Fruit fly (Drosophila melanogaster) whole organism, embryonic: ENCODE data around the gene Rab30.

Experiments used
- CG10543 ChIP-seq: fragments of 200-800 bp; sonication (Bioruptor generic); optimal IDR thresholded peaks from 3 replicates; lab custom pipeline; 2017; ENCODE audit warnings: missing biosample characterization, mild to moderate bottlenecking, missing genetic modification characterization, moderate library complexity
- CG11504 ChIP-seq: fragments of 200-800 bp; sonication (Bioruptor generic); optimal IDR thresholded peaks from 3 replicates; lab custom pipeline; 2019; ENCODE audit warnings: missing biosample characterization, mild to moderate bottlenecking, missing genetic modification characterization, moderate library complexity
- CG12391 ChIP-seq: fragments of 200-800 bp; sonication (Bioruptor generic); optimal IDR thresholded peaks from 3 replicates; lab custom pipeline; 2018; ENCODE audit warnings: missing biosample characterization, mild to moderate bottlenecking, missing genetic modification characterization, moderate library complexity
- CG1603 ChIP-seq: fragments of 200-800 bp; sonication (Bioruptor generic); optimal IDR thresholded peaks from 2 replicates; lab custom pipeline; 2019; ENCODE audit warnings: missing biosample characterization, mild to moderate bottlenecking, missing genetic modification characterization, moderate library complexity
- CG17328 ChIP-seq: fragments of 200-800 bp; sonication (Bioruptor generic); IDR thresholded peaks from 2 replicates; pipeline ENCODE4 v1.3.6; 2022; ENCODE audit warnings: missing biosample characterization, missing genetic modification characterization
- CG17361 ChIP-seq: fragments of 200-800 bp; sonication (Bioruptor generic); IDR thresholded peaks from 3 replicates; pipeline ENCODE4 v1.3.6; 2022; ENCODE audit warnings: missing biosample characterization, missing genetic modification characterization
- CG1832 ChIP-seq: fragments of 200-800 bp; sonication (Bioruptor generic); optimal IDR thresholded peaks from 2 replicates; lab custom pipeline; 2017; ENCODE audit warnings: missing biosample characterization, mild to moderate bottlenecking, missing genetic modification characterization, inconsistent platforms
- CG18599 ChIP-seq: fragments of 200-800 bp; sonication (Bioruptor generic); optimal IDR thresholded peaks from 3 replicates; lab custom pipeline; 2017; ENCODE audit warnings: missing biosample characterization, missing genetic modification characterization, mild to moderate bottlenecking, moderate library complexity, missing genetic modification reagents
- CG2202 ChIP-seq: fragments of 200-800 bp; sonication (Bioruptor generic); optimal IDR thresholded peaks from 2 replicates; lab custom pipeline; 2018; ENCODE audit warnings: missing biosample characterization, mild to moderate bottlenecking, missing genetic modification characterization
- CG2712 ChIP-seq: fragments of 200-800 bp; optimal IDR thresholded peaks from 3 replicates; lab custom pipeline; 2019; ENCODE audit warnings: missing biosample characterization, mild to moderate bottlenecking, missing genetic modification characterization, moderate library complexity
- CG32767 ChIP-seq: fragments of 200-800 bp; sonication (Bioruptor generic); IDR thresholded peaks from 2 replicates; pipeline ENCODE4 v1.3.6; 2022; ENCODE audit warnings: missing biosample characterization, missing genetic modification characterization
- CG3281 ChIP-seq: fragments of 200-800 bp; sonication (Bioruptor generic); optimal IDR thresholded peaks from 3 replicates; lab custom pipeline; 2017; ENCODE audit warnings: missing biosample characterization, mild to moderate bottlenecking, missing genetic modification characterization
- CG4404 ChIP-seq: fragments of 200-800 bp; sonication (Bioruptor generic); IDR thresholded peaks from 2 replicates; pipeline ENCODE4 v1.3.6; 2022; ENCODE audit warnings: missing biosample characterization, missing genetic modification characterization
- CG6854 ChIP-seq: fragments of 200-800 bp; sonication (Bioruptor generic); optimal IDR thresholded peaks from 3 replicates; lab custom pipeline; 2017; ENCODE audit warnings: missing biosample characterization, mild to moderate bottlenecking, missing genetic modification characterization
- CG7357 ChIP-seq: fragments of 200-800 bp; sonication (Bioruptor generic); IDR thresholded peaks from 3 replicates; pipeline ENCODE4 v1.3.6; 2022; ENCODE audit warnings: missing biosample characterization, missing genetic modification characterization
- Drgx ChIP-seq: fragments of 200-800 bp; sonication (Bioruptor generic); IDR thresholded peaks from 2 replicates; pipeline ENCODE4 v1.3.6; 2022; ENCODE audit warnings: missing biosample characterization, missing genetic modification characterization
- H15 ChIP-seq: fragments of 200-800 bp; sonication (Bioruptor generic); IDR thresholded peaks from 3 replicates; pipeline ENCODE4 v1.3.6; 2022; ENCODE audit warnings: missing biosample characterization, missing genetic modification characterization
- MTF-1 ChIP-seq: fragments of 200-800 bp; sonication (Bioruptor generic); optimal IDR thresholded peaks from 2 replicates; lab custom pipeline; 2018; ENCODE audit warnings: missing biosample characterization, mild to moderate bottlenecking, missing genetic modification characterization, borderline replicate concordance
- Med ChIP-seq: fragments of 200-800 bp; sonication (Bioruptor generic); peaks from one replicate; lab custom pipeline; 2016; ENCODE audit warnings: missing biosample characterization, missing genetic modification characterization, mild to moderate bottlenecking, inconsistent platforms, moderate library complexity
- Sox102F ChIP-seq: fragments of 200-800 bp; sonication (Bioruptor generic); optimal IDR thresholded peaks from 2 replicates; lab custom pipeline; 2018; ENCODE audit warnings: missing biosample characterization, mild to moderate bottlenecking, missing genetic modification characterization, moderate library complexity
- Xbp1 ChIP-seq: fragments of 200-800 bp; sonication (Bioruptor generic); optimal IDR thresholded peaks from 3 replicates; lab custom pipeline; 2016; ENCODE audit warnings: missing biosample characterization, mild to moderate bottlenecking, missing genetic modification characterization
- Xrp1 ChIP-seq: fragments of 200-800 bp; sonication (Bioruptor generic); IDR thresholded peaks from 2 replicates; pipeline ENCODE4 v1.3.6; 2022; ENCODE audit warnings: missing biosample characterization, missing genetic modification characterization
- ara ChIP-seq: fragments of 200-800 bp; sonication (Bioruptor generic); IDR thresholded peaks from 2 replicates; pipeline ENCODE4 v1.3.6; 2022; ENCODE audit warnings: missing biosample characterization, missing genetic modification characterization
- bsh ChIP-seq, 2 experiments: fragments of 200-800 bp; sonication (Bioruptor generic); optimal IDR thresholded peaks; 2 replicates each; lab custom pipeline; 2017 to 2018; ENCODE audit warnings: mild to moderate bottlenecking in 2 of 2, missing biosample characterization in 2 of 2, missing genetic modification characterization in 2 of 2, moderate library complexity in 1 of 2
- dmrt11E ChIP-seq: fragments of 200-800 bp; sonication (Bioruptor generic); optimal IDR thresholded peaks from 3 replicates; lab custom pipeline; 2018; ENCODE audit warnings: missing biosample characterization, mild to moderate bottlenecking, missing genetic modification characterization, moderate library complexity
- dpn ChIP-seq, 2 experiments: fragments of 200-800 bp; sonication (Bioruptor generic); optimal IDR thresholded peaks; 3 replicates each; lab custom pipeline; 2016; ENCODE audit warnings: missing biosample characterization in 2 of 2, missing genetic modification characterization in 2 of 2
- ewg ChIP-seq: fragments of 200-800 bp; sonication (Bioruptor generic); optimal IDR thresholded peaks from 3 replicates; lab custom pipeline; 2017; ENCODE audit warnings: mild to moderate bottlenecking, missing biosample characterization, missing genetic modification reagents, missing genetic modification characterization
- gem ChIP-seq: fragments of 200-800 bp; sonication (Bioruptor generic); optimal IDR thresholded peaks from 2 replicates; lab custom pipeline; 2019; ENCODE audit warnings: missing biosample characterization, mild to moderate bottlenecking, missing genetic modification characterization, moderate library complexity
- gsb ChIP-seq: fragments of 200-800 bp; sonication (Bioruptor generic); IDR thresholded peaks from 2 replicates; pipeline ENCODE4 v1.3.6; 2022; ENCODE audit warnings: missing biosample characterization, missing genetic modification characterization
- gsb-n ChIP-seq: fragments of 200-800 bp; sonication (Bioruptor generic); optimal IDR thresholded peaks from 3 replicates; lab custom pipeline; 2018; ENCODE audit warnings: missing biosample characterization, mild to moderate bottlenecking, missing genetic modification characterization
- jing ChIP-seq: fragments of 200-800 bp; sonication (Bioruptor generic); optimal IDR thresholded peaks from 2 replicates; lab custom pipeline; 2018; ENCODE audit warnings: missing biosample characterization, mild to moderate bottlenecking, missing genetic modification characterization
- kni ChIP-seq: fragments of 200-800 bp; sonication (Bioruptor generic); optimal IDR thresholded peaks from 3 replicates; lab custom pipeline; 2017; ENCODE audit warnings: mild to moderate bottlenecking, missing biosample characterization, missing genetic modification reagents, missing genetic modification characterization
- nom ChIP-seq: fragments of 200-800 bp; sonication (Bioruptor generic); optimal IDR thresholded peaks from 2 replicates; lab custom pipeline; 2017; ENCODE audit warnings: missing biosample characterization, missing genetic modification characterization, mild to moderate bottlenecking, moderate library complexity, missing genetic modification reagents
- pan ChIP-seq, 4 experiments: fragments of >200 bp in 3 of 4; fragments of 200-800 bp in 1 of 4; sonication (Bioruptor generic) in 1 of 4; optimal IDR thresholded peaks in 3 of 4; IDR thresholded peaks in 1 of 4; 2 replicates each; pipeline versions ENCODE4 v1.3.6 to Lab custom; 2017 to 2022; ENCODE audit warnings: missing biosample characterization in 2 of 4, missing genetic modification characterization in 2 of 4, mixed read lengths in 1 of 4
- row ChIP-seq: fragments of 200-800 bp; sonication (Bioruptor generic); IDR thresholded peaks from 3 replicates; pipeline ENCODE4 v1.3.6; 2022; ENCODE audit warnings: missing biosample characterization, missing genetic modification characterization
- sens ChIP-seq: fragments of 200-800 bp; sonication (Bioruptor generic); peaks from one replicate; lab custom pipeline; 2016; ENCODE audit warnings: missing biosample characterization, missing genetic modification characterization
- slbo ChIP-seq: fragments of 200-800 bp; sonication (Bioruptor generic); IDR thresholded peaks from 2 replicates; pipeline ENCODE4 v1.3.6; 2022; ENCODE audit warnings: missing biosample characterization, missing genetic modification characterization
- twi ChIP-seq: fragments of 200-800 bp; optimal IDR thresholded peaks from 2 replicates; lab custom pipeline; 2019; ENCODE audit warnings: missing biosample characterization, mild to moderate bottlenecking, missing genetic modification characterization, moderate library complexity
- yki ChIP-seq: fragments of >200 bp; optimal IDR thresholded peaks from 3 replicates; lab custom pipeline; 2018
- zfh1 ChIP-seq: fragments of 200-800 bp; sonication (Bioruptor generic); IDR thresholded peaks from 3 replicates; pipeline ENCODE4 v1.3.6; 2022; ENCODE audit warnings: missing biosample characterization, missing genetic modification characterization

Rab30 gene

dm6 chr2L:7076055-7076700 lies 43.8 kb upstream of the Rab30 start:
- peak; percentile 16 for TF ChIP-seq CG18599 (GFP tag; lab: Kevin White, UChicago)
- TF ChIP-seq CG32767 (GFP tag; lab: Robert Waterston, UW), result no peak
- no peak for TF ChIP-seq yki (lab: Kevin White, UChicago)
- TF ChIP-seq nom (GFP tag; lab: Kevin White, UChicago), result peak; percentile 80
- TF ChIP-seq jing (GFP tag; lab: Kevin White, UChicago), result no peak
- TF ChIP-seq CG3281 (GFP tag; lab: Kevin White, UChicago), result no peak
- peak; percentile 18 for TF ChIP-seq CG2712 (tag; lab: Kevin White, UChicago)
- TF ChIP-seq dmrt11E, result peak; percentile 25
- TF ChIP-seq twi (tag; lab: Kevin White, UChicago), result no peak
- TF ChIP-seq gsb (GFP tag; lab: Robert Waterston, UW), result no peak
- 0 out of 3 replicates have a peak, but pooled peaks have one; percentile 35 for TF ChIP-seq zfh1
- TF ChIP-seq pan (optimal IDR thresholded peaks at IDR 0.05; lab: Kevin White, UChicago), result no peak
- TF ChIP-seq pan (GFP tag; optimal IDR thresholded peaks at IDR 0.05 in 1 of 2, IDR thresholded peaks at IDR 0.05 in 1 of 2), result peak in 1 of 2 experiments; percentile 24
- TF ChIP-seq row (GFP tag; lab: Robert Waterston, UW), result 0 out of 3 replicates have a peak, but pooled peaks have one; percentile 34
- TF ChIP-seq CG6854 (GFP tag; lab: Kevin White, UChicago), result no peak
- TF ChIP-seq slbo (GFP tag; lab: Robert Waterston, UW), result peak; percentile 45
- no peak for TF ChIP-seq gsb-n (tag; lab: Kevin White, UChicago)
- peak; percentile 55 for TF ChIP-seq Med (GFP tag; lab: Kevin White, UChicago)
- peak; percentile 34 for TF ChIP-seq gem
- no peak for TF ChIP-seq H15 (GFP tag; lab: Robert Waterston, UW)
- no peak for TF ChIP-seq ewg
- TF ChIP-seq CG12391 (tag; lab: Kevin White, UChicago), result peak; percentile 15
- TF ChIP-seq CG17361 (GFP tag; lab: Robert Waterston, UW), result no peak
- TF ChIP-seq MTF-1 (GFP tag; lab: Kevin White, UChicago), result no peak
- no peak for TF ChIP-seq ara (GFP tag; lab: Robert Waterston, UW)
- 0 out of 2 replicates have a peak, but pooled peaks have one; percentile 37 for TF ChIP-seq CG17328
- peak; percentile 2 for TF ChIP-seq Xbp1 (GFP tag; lab: Kevin White, UChicago)
- TF ChIP-seq CG4404, result 0 out of 2 replicates have a peak, but pooled peaks have one; percentile 11
- TF ChIP-seq sens, result peak; percentile 75
- peak; percentile 10 for TF ChIP-seq Sox102F (GFP tag; lab: Kevin White, UChicago)
- TF ChIP-seq CG10543, result no peak
- TF ChIP-seq kni (GFP tag; lab: Kevin White, UChicago), result no peak
- TF ChIP-seq Xrp1 (GFP tag; lab: Robert Waterston, UW), result peak; percentile 42; the same call in 1 of the 2 replicates
- no peak for TF ChIP-seq CG7357 (GFP tag; lab: Robert Waterston, UW)
- no peak for TF ChIP-seq CG2202 (tag; lab: Kevin White, UChicago)
- no peak for TF ChIP-seq CG1832 (GFP tag; lab: Kevin White, UChicago)
- peak; percentile 23 for TF ChIP-seq CG1603 (tag; lab: Kevin White, UChicago)
- peak; percentile 19 to 61 for TF ChIP-seq bsh (GFP tag; optimal IDR thresholded peaks at IDR 0.05; lab: Kevin White, UChicago)
- peak in 1 of 2 experiments; percentile 2 for TF ChIP-seq dpn (GFP tag; optimal IDR thresholded peaks at IDR 0.05; lab: Kevin White, UChicago)
- TF ChIP-seq CG11504, result peak; percentile 11
- TF ChIP-seq Drgx, result peak; percentile 72
